Fruit fly (Drosophila melanogaster) whole organism, prepupa: Measurements from ENCODE around the gene CrebA.
A peak's percentile ranks its signal among the peaks of the same experiment; 100 is the strongest.

Experiments
- CG10631 ChIP-seq: fragments of 200-800 bp; sonication (Bioruptor generic); optimal IDR thresholded peaks from 2 replicates; lab custom pipeline; 2016; ENCODE audit warnings: missing biosample characterization, missing genetic modification characterization
- CG10669 ChIP-seq: fragments of 200-800 bp; sonication (Bioruptor generic); optimal IDR thresholded peaks from 3 replicates; lab custom pipeline; 2018; ENCODE audit warnings: missing biosample characterization, mild to moderate bottlenecking, missing genetic modification characterization, moderate library complexity
- CG11294 ChIP-seq: fragments of 200-800 bp; sonication (Bioruptor generic); IDR thresholded peaks from 2 replicates; pipeline ENCODE4 v1.3.6; 2022; ENCODE audit warnings: missing biosample characterization, missing genetic modification characterization
- CG11902 ChIP-seq: fragments of 200-800 bp; sonication (Bioruptor generic); optimal IDR thresholded peaks from 3 replicates; lab custom pipeline; 2016; ENCODE audit warnings: missing biosample characterization, missing genetic modification characterization
- CG15336 ChIP-seq: fragments of 200-800 bp; sonication (Bioruptor generic); IDR thresholded peaks from 2 replicates; pipeline ENCODE4 v1.3.6; 2022; ENCODE audit warnings: missing biosample characterization, missing genetic modification characterization
- CG1621 ChIP-seq: fragments of 200-800 bp; sonication (Bioruptor generic); optimal IDR thresholded peaks from 3 replicates; lab custom pipeline; 2018; ENCODE audit warnings: missing biosample characterization, mild to moderate bottlenecking, missing genetic modification characterization
- CG16779 ChIP-seq: fragments of 200-800 bp; sonication (Bioruptor generic); optimal IDR thresholded peaks from 3 replicates; lab custom pipeline; 2017; ENCODE audit warnings: missing biosample characterization, mild to moderate bottlenecking, missing genetic modification characterization
- CG3032 ChIP-seq: fragments of 200-800 bp; optimal IDR thresholded peaks from 2 replicates; lab custom pipeline; 2019; ENCODE audit warnings: missing biosample characterization, mild to moderate bottlenecking, missing genetic modification characterization, moderate library complexity
- CG31627 ChIP-seq: fragments of 200-800 bp; sonication (Bioruptor generic); optimal IDR thresholded peaks from 3 replicates; lab custom pipeline; 2016; ENCODE audit warnings: missing biosample characterization, missing genetic modification characterization
- CG32006 ChIP-seq: fragments of 200-800 bp; sonication (Bioruptor generic); optimal IDR thresholded peaks from 3 replicates; lab custom pipeline; 2017; ENCODE audit warnings: missing biosample characterization, mild to moderate bottlenecking, missing genetic modification characterization
- CG34406 ChIP-seq: fragments of 200-800 bp; sonication (Bioruptor generic); optimal IDR thresholded peaks from 3 replicates; lab custom pipeline; 2016; ENCODE audit warnings: missing biosample characterization, missing genetic modification characterization
- CG3919 ChIP-seq: fragments of 200-800 bp; sonication (Bioruptor generic); optimal IDR thresholded peaks from 3 replicates; lab custom pipeline; 2016; ENCODE audit warnings: missing biosample characterization, missing genetic modification characterization
- CG6163 ChIP-seq: fragments of 200-800 bp; sonication (Bioruptor generic); IDR thresholded peaks from 3 replicates; pipeline ENCODE4 v1.3.6; 2022; ENCODE audit warnings: missing biosample characterization, missing genetic modification characterization
- CG8119 ChIP-seq: fragments of 200-800 bp; sonication (Bioruptor generic); IDR thresholded peaks from 3 replicates; pipeline ENCODE4 v1.3.6; 2022; ENCODE audit warnings: missing biosample characterization, missing genetic modification characterization
- CG8319 ChIP-seq: fragments of 200-800 bp; sonication (Bioruptor generic); optimal IDR thresholded peaks from 3 replicates; lab custom pipeline; 2016; ENCODE audit warnings: missing biosample characterization, missing genetic modification characterization
- CG8632 ChIP-seq: fragments of 200-800 bp; sonication (Bioruptor generic); optimal IDR thresholded peaks from 3 replicates; lab custom pipeline; 2016; ENCODE audit warnings: missing biosample characterization, missing genetic modification characterization
- CG9139 ChIP-seq: fragments of 200-800 bp; sonication (Bioruptor generic); optimal IDR thresholded peaks from 3 replicates; lab custom pipeline; 2017; ENCODE audit warnings: missing biosample characterization, mild to moderate bottlenecking, missing genetic modification characterization
- Eip78C ChIP-seq: fragments of 200-800 bp; sonication (Bioruptor generic); peaks from one replicate; lab custom pipeline; 2016; ENCODE audit warnings: missing biosample characterization, missing genetic modification characterization
- Eip93F ChIP-seq: fragments of 200-800 bp; sonication (Bioruptor generic); optimal IDR thresholded peaks from 2 replicates; lab custom pipeline; 2016; ENCODE audit warnings: missing biosample characterization, mild to moderate bottlenecking, missing genetic modification characterization
- Ets96B ChIP-seq: fragments of 200-800 bp; optimal IDR thresholded peaks from 2 replicates; lab custom pipeline; 2019; ENCODE audit warnings: missing biosample characterization, mild to moderate bottlenecking, missing genetic modification characterization, moderate library complexity
- Gug ChIP-seq: fragments of 200-800 bp; sonication (Bioruptor generic); IDR thresholded peaks from 2 replicates; pipeline ENCODE4 v1.3.6; 2022; ENCODE audit warnings: missing biosample characterization, missing genetic modification characterization
- Hr38 ChIP-seq: sonication (Bioruptor generic); optimal IDR thresholded peaks from 2 replicates; lab custom pipeline; 2016; ENCODE audit warnings: missing biosample characterization, missing genetic modification characterization
- Hr39 ChIP-seq: fragments of 200-800 bp; sonication (Bioruptor generic); optimal IDR thresholded peaks from 2 replicates; lab custom pipeline; 2016; ENCODE audit warnings: missing biosample characterization, missing genetic modification characterization
- Hr4 ChIP-seq: fragments of 200-800 bp; sonication (Bioruptor generic); optimal IDR thresholded peaks from 3 replicates; lab custom pipeline; 2016; ENCODE audit warnings: missing biosample characterization, missing genetic modification characterization
- OdsH ChIP-seq: fragments of 200-800 bp; sonication (Bioruptor generic); optimal IDR thresholded peaks from 3 replicates; lab custom pipeline; 2016; ENCODE audit warnings: missing biosample characterization, missing genetic modification characterization
- Smox ChIP-seq: fragments of 200-800 bp; sonication (Bioruptor generic); optimal IDR thresholded peaks from 3 replicates; lab custom pipeline; 2016; ENCODE audit warnings: missing biosample characterization, missing genetic modification characterization
- Sox102F ChIP-seq: fragments of 200-800 bp; sonication (Bioruptor generic); optimal IDR thresholded peaks from 2 replicates; lab custom pipeline; 2016; ENCODE audit warnings: missing biosample characterization, mild to moderate bottlenecking, missing genetic modification characterization
- Sox14 ChIP-seq: fragments of 200-800 bp; sonication (Bioruptor generic); optimal IDR thresholded peaks from 3 replicates; lab custom pipeline; 2016; ENCODE audit warnings: missing biosample characterization, missing genetic modification characterization
- achi ChIP-seq: fragments of 200-800 bp; sonication (Bioruptor generic); optimal IDR thresholded peaks from 3 replicates; lab custom pipeline; 2016; ENCODE audit warnings: missing biosample characterization, missing genetic modification characterization
- acj6 ChIP-seq: fragments of 200-800 bp; sonication (Bioruptor generic); optimal IDR thresholded peaks from 3 replicates; lab custom pipeline; 2016; ENCODE audit warnings: missing biosample characterization, missing genetic modification characterization
- cyc ChIP-seq: fragments of 200-800 bp; sonication (Bioruptor generic); optimal IDR thresholded peaks from 3 replicates; lab custom pipeline; 2016; ENCODE audit warnings: missing biosample characterization, missing genetic modification characterization
- dac ChIP-seq: fragments of 200-800 bp; sonication (Bioruptor generic); optimal IDR thresholded peaks from 2 replicates; lab custom pipeline; 2017; ENCODE audit warnings: missing biosample characterization, mild to moderate bottlenecking, missing genetic modification characterization
- dsx ChIP-seq: fragments of 200-800 bp; optimal IDR thresholded peaks from 3 replicates; lab custom pipeline; 2019; ENCODE audit warnings: missing biosample characterization, mild to moderate bottlenecking, missing genetic modification characterization, moderate library complexity; ENCODE audit not compliant: poor library complexity, severe bottlenecking
- eg ChIP-seq: fragments of 200-800 bp; sonication (Bioruptor generic); IDR thresholded peaks from 3 replicates; pipeline ENCODE4 v1.3.6; 2022; ENCODE audit warnings: missing biosample characterization, missing genetic modification characterization
- esn ChIP-seq: fragments of 200-800 bp; sonication (Bioruptor generic); optimal IDR thresholded peaks from 2 replicates; lab custom pipeline; 2016; ENCODE audit warnings: missing biosample characterization, mild to moderate bottlenecking, missing genetic modification characterization, moderate library complexity
- fkh ChIP-seq: fragments of 200-800 bp; sonication (Bioruptor generic); optimal IDR thresholded peaks from 3 replicates; lab custom pipeline; 2017; ENCODE audit warnings: missing biosample characterization, mild to moderate bottlenecking, missing genetic modification characterization, moderate library complexity
- lz ChIP-seq: fragments of 200-800 bp; sonication (Bioruptor generic); optimal IDR thresholded peaks from 3 replicates; lab custom pipeline; 2016; ENCODE audit warnings: missing biosample characterization, missing genetic modification characterization
- net ChIP-seq: fragments of 200-800 bp; sonication (Bioruptor generic); optimal IDR thresholded peaks from 3 replicates; lab custom pipeline; 2016; ENCODE audit warnings: missing biosample characterization, missing genetic modification characterization
- pdm3 ChIP-seq: fragments of 200-800 bp; sonication (Bioruptor generic); optimal IDR thresholded peaks from 3 replicates; lab custom pipeline; 2016; ENCODE audit warnings: missing biosample characterization, missing genetic modification characterization
- salr ChIP-seq, 2 experiments: fragments of 200-800 bp; sonication (Bioruptor generic); optimal IDR thresholded peaks; 3 replicates each; lab custom pipeline; 2016 to 2018; ENCODE audit warnings: missing biosample characterization in 2 of 2, missing genetic modification characterization in 2 of 2, mild to moderate bottlenecking in 1 of 2
- ss ChIP-seq, 2 experiments: fragments of 200-800 bp; sonication (Bioruptor generic); optimal IDR thresholded peaks; 2 replicates in 1 of 2; 3 replicates in 1 of 2; lab custom pipeline; 2017 to 2018; ENCODE audit warnings: mild to moderate bottlenecking in 2 of 2, missing biosample characterization in 2 of 2, missing genetic modification characterization in 2 of 2, moderate library complexity in 1 of 2
- svp ChIP-seq: fragments of 200-800 bp; sonication (Bioruptor generic); peaks from one replicate; lab custom pipeline; 2016; ENCODE audit warnings: missing biosample characterization, missing genetic modification characterization
- topi ChIP-seq: fragments of 200-800 bp; sonication (Bioruptor generic); optimal IDR thresholded peaks from 3 replicates; lab custom pipeline; 2016; ENCODE audit warnings: missing biosample characterization, missing genetic modification characterization
- vri ChIP-seq: fragments of 200-800 bp; sonication (Bioruptor generic); optimal IDR thresholded peaks from 3 replicates; lab custom pipeline; 2016; ENCODE audit warnings: missing biosample characterization, mild to moderate bottlenecking, missing genetic modification characterization

The CrebA gene

dm6 chr3L:15553993-15554644 is 18.9 kb downstream of the CrebA start, which contains the start of gene AGO2 (continued):
- TF ChIP-seq ss (GFP tag; optimal IDR thresholded peaks at IDR 0.05; lab: Kevin White, UChicago) (peak in 1 of 2 experiments; percentile 94), acj6 (GFP tag; lab: Kevin White, UChicago) (no peak), CG32006 (GFP tag; lab: Kevin White, UChicago) (no peak), dsx (GFP tag; lab: Kevin White, UChicago) (peak; percentile 94), CG8632 (no peak), Sox14 (GFP tag; lab: Kevin White, UChicago) (peak; percentile 18), CG8319 (peak; percentile 71), CG16779 (tag; lab: Kevin White, UChicago) (peak; percentile 62), Ets96B (tag; lab: Kevin White, UChicago) (peak; percentile 47), cyc (GFP tag; lab: Kevin White, UChicago) (no peak), Sox102F (GFP tag; lab: Kevin White, UChicago) (no peak), achi (GFP tag; lab: Kevin White, UChicago) (no peak), Eip78C (peak; percentile 59), CG9139 (GFP tag; lab: Kevin White, UChicago) (peak; percentile 80), OdsH (GFP tag; lab: Kevin White, UChicago) (no peak), pdm3 (GFP tag; lab: Kevin White, UChicago) (no peak), CG11902 (no peak), CG3919 (GFP tag; lab: Kevin White, UChicago) (peak; percentile 85), CG10669 (GFP tag; lab: Kevin White, UChicago) (peak; percentile 87), Hr38 (GFP tag; lab: Kevin White, UChicago) (no peak), Eip93F (GFP tag; lab: Kevin White, UChicago) (no peak), CG1621 (peak; percentile 65), svp (peak; percentile 55), net (GFP tag; lab: Kevin White, UChicago) (no peak), Gug (GFP tag; lab: Robert Waterston, UW) (peak; percentile 81), salr (GFP tag; optimal IDR thresholded peaks at IDR 0.05; lab: Kevin White, UChicago) (no peak), eg (GFP tag; lab: Robert Waterston, UW) (peak; percentile 91; the same call in 2 of the 3 replicates), CG10631 (GFP tag; lab: Kevin White, UChicago) (no peak)

- TF ChIP-seq Eip78C (peak; percentile 17), esn (GFP tag; lab: Kevin White, UChicago) (no peak)
These were observed 27.5 kb downstream of the CrebA start for dm6 chr3L:15562727-15563057.

- TF ChIP-seq CG11294 (GFP tag; lab: Robert Waterston, UW), result 0 out of 2 replicates have a peak, but pooled peaks have one; percentile 37
- TF ChIP-seq Ets96B (tag; lab: Kevin White, UChicago), result peak; percentile 56
- peak; percentile 38 for TF ChIP-seq CG31627 (GFP tag; lab: Kevin White, UChicago)
- peak; percentile 23 for TF ChIP-seq cyc (GFP tag; lab: Kevin White, UChicago)
- TF ChIP-seq CG3032 (tag; lab: Kevin White, UChicago), result peak; percentile 59
- TF ChIP-seq Hr39 (GFP tag; lab: Kevin White, UChicago), result peak; percentile 11
- TF ChIP-seq net (GFP tag; lab: Kevin White, UChicago), result peak; percentile 20
- TF ChIP-seq Sox102F (GFP tag; lab: Kevin White, UChicago), result peak; percentile 36
- peak; percentile 53 for TF ChIP-seq esn (GFP tag; lab: Kevin White, UChicago)
- TF ChIP-seq fkh, result peak; percentile 42
- peak; percentile 57; the same call in 2 of the 3 replicates for TF ChIP-seq CG8119
- TF ChIP-seq dac, result no peak
- TF ChIP-seq CG8632, result peak; percentile 31
- TF ChIP-seq eg (GFP tag; lab: Robert Waterston, UW), result peak; percentile 86
- TF ChIP-seq CG34406 (GFP tag; lab: Kevin White, UChicago), result peak; percentile 32
- peak; percentile 44 for TF ChIP-seq vri (GFP tag; lab: Kevin White, UChicago)
- TF ChIP-seq topi (GFP tag; lab: Kevin White, UChicago), result peak; percentile 15
- TF ChIP-seq CG3919 (GFP tag; lab: Kevin White, UChicago), result peak; percentile 50
- peak; percentile 71 for TF ChIP-seq svp
- peak; percentile 63 for TF ChIP-seq Gug (GFP tag; lab: Robert Waterston, UW)
- no peak for TF ChIP-seq CG1621
- TF ChIP-seq lz (GFP tag; lab: Kevin White, UChicago), result peak; percentile 17
- TF ChIP-seq CG9139 (GFP tag; lab: Kevin White, UChicago), result no peak
- TF ChIP-seq Hr4 (GFP tag; lab: Kevin White, UChicago), result peak; percentile 30
- TF ChIP-seq CG6163 (GFP tag; lab: Robert Waterston, UW), result peak; percentile 51; the same call in 2 of the 3 replicates
- TF ChIP-seq Smox (GFP tag; lab: Kevin White, UChicago), result no peak
- TF ChIP-seq CG15336 (GFP tag; lab: Robert Waterston, UW), result peak; percentile 51; the same call in 1 of the 2 replicates
- peak; percentile 65 for TF ChIP-seq Eip78C
- peak; percentile 25 for TF ChIP-seq Sox14 (GFP tag; lab: Kevin White, UChicago)
These were observed 28.1 kb downstream of the CrebA start, which contains the start of the genes CG7739 and SCCRO for dm6 chr3L:15563058-15563850. TSS of gene CG7739 (minus strand) at chr3L:15563065. TSS of gene SCCRO (plus strand) at chr3L:15563427.
